Fruit fly (Drosophila melanogaster) whole organism, embryonic: Measurements from ENCODE around the gene Tsen34.

Experiments used
- ATbp ChIP-seq: fragments of 200-800 bp; sonication (Bioruptor generic); optimal IDR thresholded peaks from 2 replicates; lab custom pipeline; 2017; ENCODE audit warnings: missing biosample characterization, mild to moderate bottlenecking, missing genetic modification characterization, missing genetic modification reagents
- Ada2b ChIP-seq: fragments of 200-800 bp; sonication (Bioruptor generic); IDR thresholded peaks from 2 replicates; pipeline ENCODE4 v1.3.6; 2022; ENCODE audit warnings: missing biosample characterization, missing genetic modification characterization
- BtbVII ChIP-seq: fragments of 200-800 bp; sonication (Bioruptor generic); optimal IDR thresholded peaks from 3 replicates; lab custom pipeline; 2017; ENCODE audit warnings: missing biosample characterization, mild to moderate bottlenecking, missing genetic modification characterization
- CG10366 ChIP-seq: fragments of 200-800 bp; sonication (Bioruptor generic); IDR thresholded peaks from 2 replicates; pipeline ENCODE4 v1.3.6; 2022; ENCODE audit warnings: missing biosample characterization, missing genetic modification characterization
- CG10431 ChIP-seq: fragments of 200-800 bp; sonication (Bioruptor generic); optimal IDR thresholded peaks from 3 replicates; lab custom pipeline; 2018; ENCODE audit warnings: missing biosample characterization, mild to moderate bottlenecking, missing genetic modification characterization
- CG12236 ChIP-seq: fragments of 200-800 bp; sonication (Bioruptor generic); optimal IDR thresholded peaks from 2 replicates; lab custom pipeline; 2016; ENCODE audit warnings: missing biosample characterization, missing genetic modification characterization
- CG1233 ChIP-seq: fragments of 200-800 bp; sonication (Bioruptor generic); optimal IDR thresholded peaks from 4 replicates; lab custom pipeline; 2018; ENCODE audit warnings: missing biosample characterization, mild to moderate bottlenecking, missing genetic modification characterization
- CG13775 ChIP-seq: fragments of 200-800 bp; sonication (Bioruptor generic); optimal IDR thresholded peaks from 3 replicates; lab custom pipeline; 2017; ENCODE audit warnings: missing biosample characterization, mild to moderate bottlenecking, missing genetic modification characterization
- CG14710 ChIP-seq: fragments of 200-800 bp; sonication (Bioruptor generic); optimal IDR thresholded peaks from 3 replicates; lab custom pipeline; 2019; ENCODE audit warnings: missing biosample characterization, mild to moderate bottlenecking, missing genetic modification characterization, moderate library complexity
- CG17829 ChIP-seq: fragments of 200-800 bp; optimal IDR thresholded peaks from 2 replicates; lab custom pipeline; 2019; ENCODE audit warnings: missing biosample characterization, mild to moderate bottlenecking, missing genetic modification characterization, moderate library complexity
- CG2116 ChIP-seq: fragments of 200-800 bp; sonication (Bioruptor generic); optimal IDR thresholded peaks from 3 replicates; lab custom pipeline; 2018; ENCODE audit warnings: missing biosample characterization, mild to moderate bottlenecking, missing genetic modification characterization
- CG2202 ChIP-seq: fragments of 200-800 bp; sonication (Bioruptor generic); optimal IDR thresholded peaks from 2 replicates; lab custom pipeline; 2018; ENCODE audit warnings: missing biosample characterization, mild to moderate bottlenecking, missing genetic modification characterization
- CG30403 ChIP-seq: fragments of 200-800 bp; sonication (Bioruptor generic); optimal IDR thresholded peaks from 3 replicates; lab custom pipeline; 2016; ENCODE audit warnings: missing biosample characterization, missing genetic modification characterization
- CG3065 ChIP-seq: fragments of 200-800 bp; sonication (Bioruptor generic); optimal IDR thresholded peaks from 2 replicates; lab custom pipeline; 2016; ENCODE audit warnings: missing biosample characterization, missing genetic modification characterization
- CG31388 ChIP-seq: fragments of 200-800 bp; sonication (Bioruptor generic); optimal IDR thresholded peaks from 2 replicates; lab custom pipeline; 2016; ENCODE audit warnings: missing biosample characterization, missing genetic modification characterization
- CG31441 ChIP-seq: fragments of 200-800 bp; sonication (Bioruptor generic); IDR thresholded peaks from 2 replicates; pipeline ENCODE4 v1.3.6; 2022; ENCODE audit warnings: missing biosample characterization, missing genetic modification characterization
- CG3838 ChIP-seq: fragments of 200-800 bp; sonication (Bioruptor generic); optimal IDR thresholded peaks from 3 replicates; lab custom pipeline; 2016; ENCODE audit warnings: missing biosample characterization, missing genetic modification characterization
- CG4360 ChIP-seq: fragments of 200-800 bp; sonication (Bioruptor generic); IDR thresholded peaks from 2 replicates; pipeline ENCODE4 v1.3.6; 2022; ENCODE audit warnings: missing biosample characterization, missing genetic modification characterization
- CG4854 ChIP-seq: fragments of 200-800 bp; sonication (Bioruptor generic); optimal IDR thresholded peaks from 2 replicates; lab custom pipeline; 2016; ENCODE audit warnings: missing biosample characterization, missing genetic modification characterization, inconsistent platforms
- CG7987 ChIP-seq: fragments of 200-800 bp; sonication (Bioruptor generic); optimal IDR thresholded peaks from 2 replicates; lab custom pipeline; 2018; ENCODE audit warnings: missing biosample characterization, mild to moderate bottlenecking, missing genetic modification characterization, moderate library complexity
- CG9817 ChIP-seq: fragments of 200-800 bp; sonication (Bioruptor generic); optimal IDR thresholded peaks from 2 replicates; lab custom pipeline; 2018; ENCODE audit warnings: missing biosample characterization, mild to moderate bottlenecking, missing genetic modification characterization, moderate library complexity
- Dad ChIP-seq: fragments of 200-800 bp; sonication (Bioruptor generic); optimal IDR thresholded peaks from 3 replicates; lab custom pipeline; 2016; ENCODE audit warnings: missing biosample characterization, missing genetic modification characterization
- HLHmδ ChIP-seq: fragments of 200-800 bp; sonication (Bioruptor generic); optimal IDR thresholded peaks from 2 replicates; lab custom pipeline; 2018; ENCODE audit warnings: missing biosample characterization, mild to moderate bottlenecking, missing genetic modification characterization, moderate library complexity
- Hr3 ChIP-seq: fragments of 200-800 bp; sonication (Bioruptor generic); optimal IDR thresholded peaks from 3 replicates; lab custom pipeline; 2016; ENCODE audit warnings: missing biosample characterization, missing genetic modification characterization
- MESR4 ChIP-seq: fragments of 200-800 bp; sonication (Bioruptor generic); optimal IDR thresholded peaks from 2 replicates; lab custom pipeline; 2018; ENCODE audit warnings: missing biosample characterization, mild to moderate bottlenecking, missing genetic modification characterization, moderate library complexity
- NfI ChIP-seq: fragments of 200-800 bp; sonication (Bioruptor generic); optimal IDR thresholded peaks from 3 replicates; lab custom pipeline; 2018; ENCODE audit warnings: missing biosample characterization, mild to moderate bottlenecking, missing genetic modification characterization, moderate library complexity
- PHDP ChIP-seq: fragments of 200-800 bp; sonication (Bioruptor generic); optimal IDR thresholded peaks from 3 replicates; lab custom pipeline; 2018; ENCODE audit warnings: missing biosample characterization, mild to moderate bottlenecking, missing genetic modification characterization, moderate library complexity
- Ptx1 ChIP-seq: fragments of 200-800 bp; sonication (Bioruptor generic); IDR thresholded peaks from 2 replicates; pipeline ENCODE4 v1.3.6; 2022; ENCODE audit warnings: missing biosample characterization, missing genetic modification characterization
- ap ChIP-seq: fragments of 200-800 bp; sonication (Bioruptor generic); IDR thresholded peaks from 2 replicates; pipeline ENCODE4 v1.3.6; 2022; ENCODE audit warnings: missing biosample characterization, missing genetic modification characterization
- ato ChIP-seq: fragments of 200-800 bp; sonication (Bioruptor generic); IDR thresholded peaks from 2 replicates; pipeline ENCODE4 v1.3.6; 2022; ENCODE audit warnings: missing biosample characterization, missing genetic modification characterization; ENCODE audit not compliant: partially characterized antibody
- bab2 ChIP-seq: fragments of 200-800 bp; sonication (Bioruptor generic); optimal IDR thresholded peaks from 2 replicates; lab custom pipeline; 2016; ENCODE audit warnings: missing biosample characterization, missing genetic modification characterization
- croc ChIP-seq: fragments of 200-800 bp; sonication (Bioruptor generic); conservative IDR thresholded peaks from 3 replicates; pipeline ENCODE4 v1.3.6; 2022; ENCODE audit warnings: missing biosample characterization, missing genetic modification characterization
- dimm ChIP-seq: fragments of 200-800 bp; sonication (Bioruptor generic); IDR thresholded peaks from 2 replicates; pipeline ENCODE4 v1.3.6; 2022; ENCODE audit warnings: missing biosample characterization, missing genetic modification characterization
- emc ChIP-seq: fragments of 200-800 bp; sonication (Bioruptor generic); optimal IDR thresholded peaks from 2 replicates; lab custom pipeline; 2016; ENCODE audit warnings: missing biosample characterization, missing genetic modification characterization
- esg ChIP-seq: fragments of 200-800 bp; sonication (Bioruptor generic); conservative IDR thresholded peaks from 2 replicates; pipeline ENCODE4 v1.3.6; 2022; ENCODE audit warnings: missing biosample characterization, missing genetic modification characterization
- kah ChIP-seq: fragments of 200-800 bp; sonication (Bioruptor generic); optimal IDR thresholded peaks from 2 replicates; lab custom pipeline; 2018; ENCODE audit warnings: missing biosample characterization, mild to moderate bottlenecking, missing genetic modification characterization
- ken ChIP-seq: fragments of 200-800 bp; sonication (Bioruptor generic); IDR thresholded peaks from 3 replicates; pipeline ENCODE4 v1.3.6; 2022; ENCODE audit warnings: missing biosample characterization, missing genetic modification characterization
- lab ChIP-seq: fragments of 200-800 bp; sonication (Bioruptor generic); optimal IDR thresholded peaks from 3 replicates; lab custom pipeline; 2017; ENCODE audit warnings: missing biosample characterization, missing genetic modification characterization, mild to moderate bottlenecking, moderate library complexity, missing genetic modification reagents
- lov ChIP-seq, 2 experiments: fragments of 200-800 bp in 1 of 2; fragments of >200 bp in 1 of 2; sonication (Bioruptor generic) in 1 of 2; IDR thresholded peaks in 1 of 2; optimal IDR thresholded peaks in 1 of 2; 2 replicates in 1 of 2; 3 replicates in 1 of 2; pipeline versions ENCODE4 v1.3.6 to Lab custom; 2017 to 2022; ENCODE audit warnings: missing biosample characterization in 1 of 2, missing genetic modification characterization in 1 of 2
- p53 ChIP-seq: fragments of 200-800 bp; sonication (Bioruptor generic); optimal IDR thresholded peaks from 2 replicates; lab custom pipeline; 2016; ENCODE audit warnings: missing biosample characterization, missing genetic modification characterization
- pan ChIP-seq, 4 experiments: fragments of >200 bp in 3 of 4; fragments of 200-800 bp in 1 of 4; sonication (Bioruptor generic) in 1 of 4; optimal IDR thresholded peaks in 3 of 4; IDR thresholded peaks in 1 of 4; 2 replicates each; pipeline versions ENCODE4 v1.3.6 to Lab custom; 2017 to 2022; ENCODE audit warnings: missing biosample characterization in 2 of 4, missing genetic modification characterization in 2 of 4, mixed read lengths in 1 of 4
- sim ChIP-seq: fragments of 200-800 bp; sonication (Bioruptor generic); IDR thresholded peaks from 2 replicates; pipeline ENCODE4 v1.3.6; 2022; ENCODE audit warnings: missing biosample characterization, missing genetic modification characterization
- slp2 ChIP-seq: fragments of 200-800 bp; sonication (Bioruptor generic); optimal IDR thresholded peaks from 2 replicates; lab custom pipeline; 2016; ENCODE audit warnings: missing biosample characterization, missing genetic modification characterization
- sob ChIP-seq: fragments of 200-800 bp; sonication (Bioruptor generic); IDR thresholded peaks from 2 replicates; pipeline ENCODE4 v1.3.6; 2022; ENCODE audit warnings: missing biosample characterization, missing genetic modification characterization
- sr ChIP-seq: fragments of 200-800 bp; sonication (Bioruptor generic); IDR thresholded peaks from 3 replicates; pipeline ENCODE4 v1.3.6; 2022; ENCODE audit warnings: missing biosample characterization, missing genetic modification characterization
- tup ChIP-seq: fragments of 200-800 bp; sonication (Bioruptor generic); optimal IDR thresholded peaks from 2 replicates; lab custom pipeline; 2016; ENCODE audit warnings: missing biosample characterization, mild to moderate bottlenecking, missing genetic modification characterization, moderate library complexity
- vfl ChIP-seq: fragments of 200-800 bp; sonication (Bioruptor generic); optimal IDR thresholded peaks from 2 replicates; lab custom pipeline; 2016; ENCODE audit warnings: missing biosample characterization, missing genetic modification characterization
- z ChIP-seq: fragments of 200-800 bp; sonication (Bioruptor generic); IDR thresholded peaks from 3 replicates; pipeline ENCODE4 v1.3.6; 2022; ENCODE audit warnings: missing biosample characterization, missing genetic modification characterization

Tsen34 gene

DNA sequence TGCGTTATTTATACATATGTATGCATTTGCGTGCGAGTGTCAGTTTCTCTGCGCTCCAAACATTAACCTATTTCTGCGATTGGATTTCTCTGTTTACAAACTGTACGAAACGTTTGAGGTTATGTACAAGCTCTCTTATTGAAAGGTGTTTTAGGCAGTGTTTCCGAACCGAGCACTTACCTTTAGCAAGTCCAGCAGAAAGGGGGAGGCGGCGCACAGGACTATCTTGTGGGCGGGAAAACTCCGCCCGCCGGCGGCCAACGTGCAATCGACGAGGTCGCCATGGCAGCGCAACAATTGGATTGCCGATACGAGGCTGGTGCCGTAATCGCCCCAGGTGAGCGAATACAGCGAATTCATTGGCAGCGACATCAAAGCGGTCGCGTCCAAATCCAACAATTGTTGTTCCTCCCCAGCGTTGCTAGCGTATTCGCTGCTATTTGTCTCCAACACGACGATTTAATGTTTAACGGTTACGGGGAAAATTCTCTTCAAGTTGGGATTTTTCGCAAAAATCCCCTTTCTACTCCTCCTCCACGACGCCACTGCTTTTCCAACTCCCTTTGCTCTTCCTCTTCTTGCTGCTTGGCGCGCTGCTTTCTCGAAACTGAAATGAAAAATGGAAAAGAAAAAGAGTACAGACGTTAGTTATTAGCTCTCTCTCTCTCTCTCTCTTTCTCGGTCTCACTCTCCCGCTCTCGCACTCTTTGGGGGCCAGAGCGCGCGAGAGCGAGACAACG, 4.8 kb downstream of the Tsen34 start (continued):
- no peak for TF ChIP-seq pan (optimal IDR thresholded peaks at IDR 0.05; lab: Kevin White, UChicago)
- TF ChIP-seq pan (GFP tag; optimal IDR thresholded peaks at IDR 0.05 in 1 of 2, IDR thresholded peaks at IDR 0.05 in 1 of 2), result peak in 1 of 2 experiments; percentile 93
- no peak for TF ChIP-seq lov (optimal IDR thresholded peaks at IDR 0.05; lab: Kevin White, UChicago)
- TF ChIP-seq lov (GFP tag; IDR thresholded peaks at IDR 0.05; lab: Robert Waterston, UW), result peak; percentile 85; the same call in 2 of the 3 replicates
- peak; percentile 39 for TF ChIP-seq kah
- TF ChIP-seq CG13775 (GFP tag; lab: Kevin White, UChicago), result peak; percentile 87
- TF ChIP-seq CG1233, result peak; percentile 80
- peak; percentile 61 for TF ChIP-seq CG2116 (GFP tag; lab: Kevin White, UChicago)
- TF ChIP-seq CG31388 (GFP tag; lab: Kevin White, UChicago), result peak; percentile 16
- peak; percentile 89 for TF ChIP-seq Ada2b (GFP tag; lab: Robert Waterston, UW)
- TF ChIP-seq bab2 (GFP tag; lab: Kevin White, UChicago), result peak; percentile 92
- TF ChIP-seq slp2 (GFP tag; lab: Kevin White, UChicago), result peak; percentile 89
- TF ChIP-seq ken (GFP tag; lab: Robert Waterston, UW), result peak; percentile 91
- TF ChIP-seq ato, result no peak
- peak; percentile 94 for TF ChIP-seq lab (GFP tag; lab: Kevin White, UChicago)
- peak; percentile 50; the same call in 1 of the 2 replicates for TF ChIP-seq sim (GFP tag; lab: Robert Waterston, UW)
- TF ChIP-seq Ptx1 (GFP tag; lab: Robert Waterston, UW), result peak; percentile 89
- TF ChIP-seq CG10431, result no peak
- TF ChIP-seq CG9817, result peak; percentile 84
- peak; percentile 79 for TF ChIP-seq CG31441 (GFP tag; lab: Robert Waterston, UW)
- peak; percentile 90 for TF ChIP-seq sob (GFP tag; lab: Robert Waterston, UW)
- no peak for TF ChIP-seq CG3838 (GFP tag; lab: Kevin White, UChicago)
- TF ChIP-seq CG10366 (GFP tag; lab: Robert Waterston, UW), result peak; percentile 92
- peak; percentile 45 for TF ChIP-seq CG14710 (tag; lab: Kevin White, UChicago)
- peak; percentile 81 for TF ChIP-seq dimm (GFP tag; lab: Robert Waterston, UW)
- peak; percentile 52 for TF ChIP-seq HLHmδ (GFP tag; lab: Kevin White, UChicago)
- TF ChIP-seq ATbp (GFP tag; lab: Kevin White, UChicago), result peak; percentile 86
- peak; percentile 79 for TF ChIP-seq CG4360 (GFP tag; lab: Robert Waterston, UW)
- TF ChIP-seq PHDP (tag; lab: Kevin White, UChicago), result peak; percentile 84
- TF ChIP-seq emc, result peak; percentile 88
- peak; percentile 75 for TF ChIP-seq croc (GFP tag; lab: Robert Waterston, UW)
- peak; percentile 63 for TF ChIP-seq CG12236 (GFP tag; lab: Kevin White, UChicago)
- TF ChIP-seq Dad (GFP tag; lab: Kevin White, UChicago), result peak; percentile 84
- TF ChIP-seq Hr3 (GFP tag; lab: Kevin White, UChicago), result peak; percentile 84
- peak; percentile 85 for TF ChIP-seq tup (GFP tag; lab: Kevin White, UChicago)
- TF ChIP-seq MESR4, result peak; percentile 19
- TF ChIP-seq p53 (GFP tag; lab: Kevin White, UChicago), result peak; percentile 82
- peak; percentile 90 for TF ChIP-seq NfI (GFP tag; lab: Kevin White, UChicago)
- peak; percentile 64 for TF ChIP-seq CG17829 (tag; lab: Kevin White, UChicago)
- peak; percentile 81 for TF ChIP-seq BtbVII (GFP tag; lab: Kevin White, UChicago)
- TF ChIP-seq CG4854 (GFP tag; lab: Kevin White, UChicago), result peak; percentile 73
- peak; percentile 57 for TF ChIP-seq sr (GFP tag; lab: Robert Waterston, UW)
- peak; percentile 91 for TF ChIP-seq CG30403
- peak; percentile 32 for TF ChIP-seq CG7987 (GFP tag; lab: Kevin White, UChicago)
- TF ChIP-seq CG2202, result peak; percentile 44
- peak; percentile 81 for TF ChIP-seq z (GFP tag; lab: Robert Waterston, UW)
- TF ChIP-seq vfl (GFP tag; lab: Kevin White, UChicago), result peak; percentile 86
- peak; percentile 81 for TF ChIP-seq ap (GFP tag; lab: Robert Waterston, UW)
- TF ChIP-seq CG3065, result peak; percentile 43
- TF ChIP-seq esg (GFP tag; lab: Robert Waterston, UW), result peak; percentile 87
